Worm (Caenorhabditis elegans): ENCODE results near the gene C06E7.88.

C06E7.88 gene

ce11 chrIV:5842905-5843304 lies 24.2 kb downstream of the C06E7.88 start:
- no peak for TF ChIP-seq ceh-36 (tag; optimal IDR thresholded peaks at IDR 0.05)
- TF ChIP-seq tbx-11 (GFP tag; IDR thresholded peaks at IDR 0.05): no peak
- no peak for TF ChIP-seq ceh-13 (GFP tag; optimal IDR thresholded peaks at IDR 0.05)
- no peak for TF ChIP-seq hmbx-1 (tag; optimal IDR thresholded peaks at IDR 0.05)
- no peak for TF ChIP-seq flt-1 (GFP tag; IDR thresholded peaks at IDR 0.05)
- no peak for TF ChIP-seq B0310.2 (tag; optimal IDR thresholded peaks at IDR 0.05)
- no peak for TF ChIP-seq hmg-4 (GFP tag; optimal IDR thresholded peaks at IDR 0.05)
- TF ChIP-seq ama-1 (optimal IDR thresholded peaks at IDR 0.05): no peak
- TF ChIP-seq sea-1 (GFP tag; conservative IDR thresholded peaks at IDR 0.05): no peak

ce11 chrIV:5839178-5839577 lies 27.9 kb downstream of the C06E7.88 start, which contains the start of gene C06E7.2:
TSS of gene C06E7.2 (plus strand) at chrIV:5839478.
- no peak for TF ChIP-seq pes-1 (GFP tag; IDR thresholded peaks at IDR 0.05)
- no peak for TF ChIP-seq sea-1 (GFP tag; conservative IDR thresholded peaks at IDR 0.05)
- TF ChIP-seq aly-1 (tag; optimal IDR thresholded peaks at IDR 0.05): no peak
- no peak for TF ChIP-seq hmg-4 (GFP tag; optimal IDR thresholded peaks at IDR 0.05)
- TF ChIP-seq B0310.2 (tag; optimal IDR thresholded peaks at IDR 0.05): no peak
- no peak for TF ChIP-seq hnd-1 (tag; optimal IDR thresholded peaks at IDR 0.05)
- no peak for TF ChIP-seq scrt-1 (GFP tag; IDR thresholded peaks at IDR 0.05)
- no peak for TF ChIP-seq ets-7 (tag; optimal IDR thresholded peaks at IDR 0.05)
- no peak for TF ChIP-seq tra-4 (tag; optimal IDR thresholded peaks at IDR 0.05)
- no peak for TF ChIP-seq tbx-11 (GFP tag; IDR thresholded peaks at IDR 0.05)

ce11 chrIV:5834182-5834581 lies 32.9 kb downstream of the C06E7.88 start:
- no peak for TF ChIP-seq sea-1 (GFP tag; conservative IDR thresholded peaks at IDR 0.05)
- TF ChIP-seq hnd-1 (tag; optimal IDR thresholded peaks at IDR 0.05): no peak
- no peak for TF ChIP-seq ets-7 (tag; optimal IDR thresholded peaks at IDR 0.05)
- no peak for TF ChIP-seq B0310.2 (tag; optimal IDR thresholded peaks at IDR 0.05)
- no peak for TF ChIP-seq F13C5.2 (tag; optimal IDR thresholded peaks at IDR 0.05)
- no peak for TF ChIP-seq flt-1 (GFP tag; IDR thresholded peaks at IDR 0.05)
- TF ChIP-seq ama-1 (optimal IDR thresholded peaks at IDR 0.05): no peak
- no peak for TF ChIP-seq ceh-36 (tag; optimal IDR thresholded peaks at IDR 0.05)
- no peak for TF ChIP-seq hmbx-1 (tag; optimal IDR thresholded peaks at IDR 0.05)
- no peak for TF ChIP-seq tra-4 (tag; optimal IDR thresholded peaks at IDR 0.05)
- no peak for TF ChIP-seq pes-1 (GFP tag; IDR thresholded peaks at IDR 0.05)
- no peak for TF ChIP-seq aly-1 (tag; optimal IDR thresholded peaks at IDR 0.05)
- TF ChIP-seq tbx-11 (GFP tag; IDR thresholded peaks at IDR 0.05): no peak
- TF ChIP-seq scrt-1 (GFP tag; IDR thresholded peaks at IDR 0.05): no peak
- no peak for TF ChIP-seq hmg-4 (GFP tag; optimal IDR thresholded peaks at IDR 0.05)
- TF ChIP-seq ceh-13 (GFP tag; optimal IDR thresholded peaks at IDR 0.05): no peak

- no peak for TF ChIP-seq sea-1 (GFP tag; conservative IDR thresholded peaks at IDR 0.05)
- no peak for TF ChIP-seq hmg-4 (GFP tag; optimal IDR thresholded peaks at IDR 0.05)
- no peak for TF ChIP-seq aly-1 (tag; optimal IDR thresholded peaks at IDR 0.05)
Measured at ce11 chrIV:5832801-5833200, 34.3 kb downstream of the C06E7.88 start.

ce11 chrIV:5824493-5824892 lies 42.6 kb downstream of the C06E7.88 start, which contains the start of gene egal-1:
TSS of gene egal-1 (plus strand) at chrIV:5824793.
- no peak for TF ChIP-seq B0310.2 (tag; optimal IDR thresholded peaks at IDR 0.05)
- TF ChIP-seq scrt-1 (GFP tag; IDR thresholded peaks at IDR 0.05): no peak
- TF ChIP-seq tra-4 (tag; optimal IDR thresholded peaks at IDR 0.05): no peak
- no peak for TF ChIP-seq aly-1 (tag; optimal IDR thresholded peaks at IDR 0.05)
- no peak for TF ChIP-seq sea-1 (GFP tag; conservative IDR thresholded peaks at IDR 0.05)
- TF ChIP-seq hmbx-1 (tag; optimal IDR thresholded peaks at IDR 0.05): no peak
- TF ChIP-seq F13C5.2 (tag; optimal IDR thresholded peaks at IDR 0.05): no peak

- no peak for TF ChIP-seq aly-1 (tag; optimal IDR thresholded peaks at IDR 0.05)
- TF ChIP-seq sea-1 (GFP tag; conservative IDR thresholded peaks at IDR 0.05): no peak
- TF ChIP-seq tbx-11 (GFP tag; IDR thresholded peaks at IDR 0.05): no peak
Measured at ce11 chrIV:5821997-5822396, 45.1 kb downstream of the C06E7.88 start.

- TF ChIP-seq sea-1 (GFP tag; conservative IDR thresholded peaks at IDR 0.05): no peak
- TF ChIP-seq ama-1 (optimal IDR thresholded peaks at IDR 0.05): no peak
- no peak for TF ChIP-seq aly-1 (tag; optimal IDR thresholded peaks at IDR 0.05)
- no peak for TF ChIP-seq hmbx-1 (tag; optimal IDR thresholded peaks at IDR 0.05)
- no peak for TF ChIP-seq tra-4 (tag; optimal IDR thresholded peaks at IDR 0.05)
- TF ChIP-seq scrt-1 (GFP tag; IDR thresholded peaks at IDR 0.05): no peak
- no peak for TF ChIP-seq hnd-1 (tag; optimal IDR thresholded peaks at IDR 0.05)
- no peak for TF ChIP-seq flt-1 (GFP tag; IDR thresholded peaks at IDR 0.05)
- no peak for TF ChIP-seq F13C5.2 (tag; optimal IDR thresholded peaks at IDR 0.05)
- TF ChIP-seq tbx-37 (GFP tag; conservative IDR thresholded peaks at IDR 0.05): no peak
- no peak for TF ChIP-seq ceh-13 (GFP tag; optimal IDR thresholded peaks at IDR 0.05)
- TF ChIP-seq tbx-11 (GFP tag; IDR thresholded peaks at IDR 0.05): no peak
- no peak for TF ChIP-seq B0310.2 (tag; optimal IDR thresholded peaks at IDR 0.05)
- TF ChIP-seq pes-1 (GFP tag; IDR thresholded peaks at IDR 0.05): no peak
- no peak for TF ChIP-seq ceh-36 (tag; optimal IDR thresholded peaks at IDR 0.05)
- no peak for TF ChIP-seq ets-7 (tag; optimal IDR thresholded peaks at IDR 0.05)
- TF ChIP-seq hmg-4 (GFP tag; optimal IDR thresholded peaks at IDR 0.05): no peak
Measured at ce11 chrIV:5820953-5821352, 46.1 kb downstream of the C06E7.88 start.

ce11 chrIV:5820056-5820799 lies 46.9 kb downstream of the C06E7.88 start:
- TF ChIP-seq tbx-11 (GFP tag; IDR thresholded peaks at IDR 0.05) (no peak), B0310.2 (tag; optimal IDR thresholded peaks at IDR 0.05) (no peak), F13C5.2 (tag; optimal IDR thresholded peaks at IDR 0.05) (no peak), tra-4 (tag; optimal IDR thresholded peaks at IDR 0.05) (no peak), scrt-1 (GFP tag; IDR thresholded peaks at IDR 0.05) (no peak), sea-1 (GFP tag; conservative IDR thresholded peaks at IDR 0.05) (no peak), hnd-1 (tag; optimal IDR thresholded peaks at IDR 0.05) (no peak), hmg-4 (GFP tag; optimal IDR thresholded peaks at IDR 0.05) (no peak), ets-7 (tag; optimal IDR thresholded peaks at IDR 0.05) (no peak), tbx-37 (GFP tag; conservative IDR thresholded peaks at IDR 0.05) (no peak), ceh-36 (tag; optimal IDR thresholded peaks at IDR 0.05) (no peak)
